Fruit fly (Drosophila melanogaster): ENCODE results near the gene eIF2beta.

eIF2beta gene

dm6 chr3L:12526433-12527113 is at the start of gene eIF2beta (continued):
- no peak for TF ChIP-seq grn (GFP tag; optimal IDR thresholded peaks at IDR 0.05)
- TF ChIP-seq al (GFP tag; IDR thresholded peaks at IDR 0.05) = no peak
- TF ChIP-seq CG8478 (optimal IDR thresholded peaks at IDR 0.05) = no peak
- TF ChIP-seq Optix (GFP tag; IDR thresholded peaks at IDR 0.05) = no peak
- no peak for TF ChIP-seq dimm (GFP tag; IDR thresholded peaks at IDR 0.05)
- no peak for TF ChIP-seq CG12155 (GFP tag; optimal IDR thresholded peaks at IDR 0.05)
- TF ChIP-seq HLH54F (GFP tag; optimal IDR thresholded peaks at IDR 0.05) = no peak
- peak; percentile 73 for TF ChIP-seq lbe (GFP tag; optimal IDR thresholded peaks at IDR 0.05)
- TF ChIP-seq CG13296 (GFP tag; optimal IDR thresholded peaks at IDR 0.05) = peak; percentile 64
- TF ChIP-seq h (optimal IDR thresholded peaks at IDR 0.05) = no peak
- no peak; the same call in 1 of the 2 replicates for TF ChIP-seq ranshi (GFP tag; IDR thresholded peaks at IDR 0.05)
- no peak for TF ChIP-seq lmd (GFP tag; IDR thresholded peaks at IDR 0.05)
- no peak for TF ChIP-seq CG43689 (GFP tag; IDR thresholded peaks at IDR 0.05)
- peak; percentile 38 for TF ChIP-seq nau (GFP tag; optimal IDR thresholded peaks at IDR 0.05)
- TF ChIP-seq fd96Cb (tag; optimal IDR thresholded peaks at IDR 0.05) = no peak
- no peak; the same call in 2 of the 3 replicates for TF ChIP-seq CG14050 (GFP tag; IDR thresholded peaks at IDR 0.05)
- TF ChIP-seq pfk (GFP tag; optimal IDR thresholded peaks at IDR 0.05) = peak; percentile 32
- no peak for TF ChIP-seq Dll (GFP tag; IDR thresholded peaks at IDR 0.05; ENCODE audit: partially characterized antibody)
- TF ChIP-seq CG9609 (GFP tag; optimal IDR thresholded peaks at IDR 0.05) = no peak
- TF ChIP-seq CG4360 (GFP tag; IDR thresholded peaks at IDR 0.05) = no peak
- no peak for TF ChIP-seq CkIIα-i1 (GFP tag; IDR thresholded peaks at IDR 0.05)
- no peak; the same call in 2 of the 3 replicates for TF ChIP-seq B-H1 (GFP tag; IDR thresholded peaks at IDR 0.05)
- no peak for TF ChIP-seq Doc2 (GFP tag; IDR thresholded peaks at IDR 0.05)
- TF ChIP-seq org-1 (GFP tag; optimal IDR thresholded peaks at IDR 0.05) = no peak
- no peak for TF ChIP-seq CG8388 (GFP tag; optimal IDR thresholded peaks at IDR 0.05)
- TF ChIP-seq Fer3 (tag; optimal IDR thresholded peaks at IDR 0.05) = peak; percentile 36
- no peak for TF ChIP-seq Nf-YA (GFP tag; IDR thresholded peaks at IDR 0.05)
- TF ChIP-seq sna (GFP tag; IDR thresholded peaks at IDR 0.05; ENCODE audit: partially characterized antibody) = no peak
- no peak for TF ChIP-seq B-H2 (GFP tag; optimal IDR thresholded peaks at IDR 0.05)
- peak; percentile 27 for TF ChIP-seq CG2678 (tag; optimal IDR thresholded peaks at IDR 0.05)
- no peak for TF ChIP-seq dan (GFP tag; IDR thresholded peaks at IDR 0.05)
- no peak for TF ChIP-seq CG4328 (GFP tag; optimal IDR thresholded peaks at IDR 0.05)
- peak; percentile 95 for TF ChIP-seq CTCF (GFP tag; optimal IDR thresholded peaks at IDR 0.05)
- TF ChIP-seq run (tag; optimal IDR thresholded peaks at IDR 0.05) = no peak
- no peak for TF ChIP-seq CG16779 (GFP tag; IDR thresholded peaks at IDR 0.05)
- no peak for TF ChIP-seq CG18011 (GFP tag; optimal IDR thresholded peaks at IDR 0.05)
- TF ChIP-seq CG8765 (GFP tag; IDR thresholded peaks at IDR 0.05) = no peak
- TF ChIP-seq CG10274 (GFP tag; optimal IDR thresholded peaks at IDR 0.05) = no peak
- no peak; the same call in 1 of the 2 replicates for TF ChIP-seq CG14014 (GFP tag; IDR thresholded peaks at IDR 0.05)
- TF ChIP-seq unc-4 (GFP tag; IDR thresholded peaks at IDR 0.05; ENCODE audit: partially characterized antibody) = no peak
- TF ChIP-seq CG17359 (tag; optimal IDR thresholded peaks at IDR 0.05) = peak; percentile 45
- peak; percentile 31 for TF ChIP-seq CG10147 (GFP tag; optimal IDR thresholded peaks at IDR 0.05)
- no peak for TF ChIP-seq Dad (GFP tag; optimal IDR thresholded peaks at IDR 0.05)
- no peak for TF ChIP-seq Oaz (GFP tag; IDR thresholded peaks at IDR 0.05)
- no peak for TF ChIP-seq CG3163 (GFP tag; optimal IDR thresholded peaks at IDR 0.05)
- TF ChIP-seq CG17912 (GFP tag; optimal IDR thresholded peaks at IDR 0.05) = peak; percentile 49
- no peak for TF ChIP-seq Dref (GFP tag; IDR thresholded peaks at IDR 0.05)
- peak; percentile 70 for TF ChIP-seq CG4707 (GFP tag; optimal IDR thresholded peaks at IDR 0.05)
- no peak for TF ChIP-seq HmgZ (tag; optimal IDR thresholded peaks at IDR 0.05)
- TF ChIP-seq ash1 (GFP tag; optimal IDR thresholded peaks at IDR 0.05) = no peak
- TF ChIP-seq unpg (GFP tag; optimal IDR thresholded peaks at IDR 0.05) = no peak
- 0 out of 3 replicates have a peak, but pooled peaks have one; percentile 35 for TF ChIP-seq so (GFP tag; IDR thresholded peaks at IDR 0.05)
